Worm (Caenorhabditis elegans) whole organism, L4/young adult: Measurements from ENCODE around the gene Y39B6A.37.

Experiments used
- W03F9.2 ChIP-seq: fragments of 150-350 bp; optimal IDR thresholded peaks from 2 replicates; lab custom pipeline; 2014; ENCODE audit warnings: missing biosample characterization, missing genetic modification characterization
- him-1 ChIP-seq: sonication (generic microtip); optimal IDR thresholded peaks from 2 replicates; lab custom pipeline; 2016; ENCODE audit warnings: missing genotype, missing genetic modification reagents, missing genetic modification characterization, missing compliant biosample characterization

- TF ChIP-seq him-1 (tag; lab: Kevin White, UChicago) = no peak
- no peak for TF ChIP-seq W03F9.2 (tag; lab: Kevin White, UChicago)
These were observed 9.9 kb downstream of the Y39B6A.37 start for ce11 chrV:19000542-19000941.
